Fruit fly (Drosophila melanogaster): ENCODE results near the gene FASN1.

The FASN1 gene

dm6 chr2L:3088238-3088874 is 32.0 kb downstream of the FASN1 start (continued):
- peak; percentile 87 for TF ChIP-seq ewg (GFP tag; optimal IDR thresholded peaks at IDR 0.05)

DNA sequence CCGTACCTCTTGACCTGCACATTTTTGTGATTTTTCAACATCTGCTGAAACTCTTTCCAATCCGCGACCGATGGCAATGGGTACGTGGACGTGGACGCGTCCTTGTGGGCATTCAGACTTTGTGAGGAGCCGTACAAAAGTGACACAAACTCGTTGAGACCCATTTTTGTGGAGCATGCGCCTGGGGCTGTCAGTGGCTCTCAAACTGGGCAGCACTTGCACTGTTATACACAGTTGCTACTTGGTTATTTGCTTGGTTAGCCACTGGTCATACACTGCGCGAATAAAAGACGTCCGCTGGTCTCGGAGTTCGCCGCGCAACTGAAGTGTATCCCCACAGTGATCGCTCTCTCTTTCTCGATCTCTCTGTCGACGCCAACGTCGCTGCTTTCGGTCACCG is 33.8 kb downstream of the FASN1 start:
- TF ChIP-seq maf-S (GFP tag; optimal IDR thresholded peaks at IDR 0.05), result no peak
- no peak for TF ChIP-seq CG8924 (tag; optimal IDR thresholded peaks at IDR 0.05)
- TF ChIP-seq CG4707 (GFP tag; optimal IDR thresholded peaks at IDR 0.05), result no peak
- no peak for TF ChIP-seq CG14965 (GFP tag; optimal IDR thresholded peaks at IDR 0.05; ENCODE audit: borderline replicate concordance)
- TF ChIP-seq fd64A (GFP tag; optimal IDR thresholded peaks at IDR 0.05), result no peak
- TF ChIP-seq unpg (GFP tag; optimal IDR thresholded peaks at IDR 0.05), result no peak
- TF ChIP-seq HLHmδ (GFP tag; optimal IDR thresholded peaks at IDR 0.05), result no peak
- peak; percentile 24; the same call in 1 of the 2 replicates for TF ChIP-seq Adf1 (GFP tag; IDR thresholded peaks at IDR 0.05)
- no peak for TF ChIP-seq Lpt (GFP tag; optimal IDR thresholded peaks at IDR 0.05)
- TF ChIP-seq CHES-1-like (GFP tag; optimal IDR thresholded peaks at IDR 0.05), result no peak
- no peak for TF ChIP-seq lab (GFP tag; optimal IDR thresholded peaks at IDR 0.05)
- TF ChIP-seq E2f2 (GFP tag; IDR thresholded peaks at IDR 0.05), result no peak
- no peak for TF ChIP-seq sqz (GFP tag; optimal IDR thresholded peaks at IDR 0.05)
- TF ChIP-seq CG15601 (tag; optimal IDR thresholded peaks at IDR 0.05), result no peak
- TF ChIP-seq Hr3 (GFP tag; optimal IDR thresholded peaks at IDR 0.05), result no peak
- TF ChIP-seq CG6854 (GFP tag; optimal IDR thresholded peaks at IDR 0.05), result no peak
- TF ChIP-seq Oli (tag; optimal IDR thresholded peaks at IDR 0.05), result no peak
- TF ChIP-seq zen2 (GFP tag; IDR thresholded peaks at IDR 0.05; ENCODE audit: partially characterized antibody), result no peak
- TF ChIP-seq Hand (GFP tag; optimal IDR thresholded peaks at IDR 0.05), result no peak
- TF ChIP-seq Ravus (GFP tag; IDR thresholded peaks at IDR 0.05), result no peak
- no peak for TF ChIP-seq CG9932 (GFP tag; IDR thresholded peaks at IDR 0.05)
- no peak for TF ChIP-seq Hr51 (GFP tag; optimal IDR thresholded peaks at IDR 0.05)
- no peak for TF ChIP-seq CG32772 (GFP tag; IDR thresholded peaks at IDR 0.05)
- TF ChIP-seq ken (GFP tag; IDR thresholded peaks at IDR 0.05), result no peak
- no peak for TF ChIP-seq CG4282 (GFP tag; optimal IDR thresholded peaks at IDR 0.05)
- no peak for TF ChIP-seq Spps (tag; optimal IDR thresholded peaks at IDR 0.05)
- TF ChIP-seq ci (GFP tag; IDR thresholded peaks at IDR 0.05), result 0 out of 3 replicates have a peak, but pooled peaks have one; percentile 40
- TF ChIP-seq CG1603 (tag; optimal IDR thresholded peaks at IDR 0.05), result no peak
- TF ChIP-seq peb (GFP tag; IDR thresholded peaks at IDR 0.05), result no peak
- no peak for TF ChIP-seq CG11398 (GFP tag; optimal IDR thresholded peaks at IDR 0.05)
- TF ChIP-seq CG9817 (tag; optimal IDR thresholded peaks at IDR 0.05), result no peak
- peak; percentile 31 for TF ChIP-seq Med (GFP tag)
- TF ChIP-seq CG6654 (GFP tag; optimal IDR thresholded peaks at IDR 0.05), result peak; percentile 81
- no peak for TF ChIP-seq kah (GFP tag; optimal IDR thresholded peaks at IDR 0.05)
- TF ChIP-seq az2 (GFP tag; optimal IDR thresholded peaks at IDR 0.05), result no peak
- TF ChIP-seq CG18619 (GFP tag; optimal IDR thresholded peaks at IDR 0.05), result no peak
- TF ChIP-seq CG15269 (tag; optimal IDR thresholded peaks at IDR 0.05), result no peak
- TF ChIP-seq so (GFP tag; IDR thresholded peaks at IDR 0.05), result no peak
- peak; percentile 94 for TF ChIP-seq ewg (GFP tag; optimal IDR thresholded peaks at IDR 0.05)
- TF ChIP-seq CG13296 (GFP tag; optimal IDR thresholded peaks at IDR 0.05), result no peak
- no peak for TF ChIP-seq CG17612 (GFP tag; IDR thresholded peaks at IDR 0.05)
- no peak for TF ChIP-seq CG10462 (GFP tag; optimal IDR thresholded peaks at IDR 0.05)
- no peak for TF ChIP-seq CG10431 (GFP tag; optimal IDR thresholded peaks at IDR 0.05)
- no peak for TF ChIP-seq chif (GFP tag; optimal IDR thresholded peaks at IDR 0.05)
- no peak for TF ChIP-seq psq (GFP tag; optimal IDR thresholded peaks at IDR 0.05)
- 0 out of 2 replicates have a peak, but pooled peaks have one; percentile 6 for TF ChIP-seq Drgx (GFP tag; IDR thresholded peaks at IDR 0.05)
- no peak for TF ChIP-seq CG10267 (tag; optimal IDR thresholded peaks at IDR 0.05)
- no peak for TF ChIP-seq kni (GFP tag; optimal IDR thresholded peaks at IDR 0.05)
